Fruit fly (Drosophila melanogaster): ENCODE results near the gene Arts.

Arts gene

DNA sequence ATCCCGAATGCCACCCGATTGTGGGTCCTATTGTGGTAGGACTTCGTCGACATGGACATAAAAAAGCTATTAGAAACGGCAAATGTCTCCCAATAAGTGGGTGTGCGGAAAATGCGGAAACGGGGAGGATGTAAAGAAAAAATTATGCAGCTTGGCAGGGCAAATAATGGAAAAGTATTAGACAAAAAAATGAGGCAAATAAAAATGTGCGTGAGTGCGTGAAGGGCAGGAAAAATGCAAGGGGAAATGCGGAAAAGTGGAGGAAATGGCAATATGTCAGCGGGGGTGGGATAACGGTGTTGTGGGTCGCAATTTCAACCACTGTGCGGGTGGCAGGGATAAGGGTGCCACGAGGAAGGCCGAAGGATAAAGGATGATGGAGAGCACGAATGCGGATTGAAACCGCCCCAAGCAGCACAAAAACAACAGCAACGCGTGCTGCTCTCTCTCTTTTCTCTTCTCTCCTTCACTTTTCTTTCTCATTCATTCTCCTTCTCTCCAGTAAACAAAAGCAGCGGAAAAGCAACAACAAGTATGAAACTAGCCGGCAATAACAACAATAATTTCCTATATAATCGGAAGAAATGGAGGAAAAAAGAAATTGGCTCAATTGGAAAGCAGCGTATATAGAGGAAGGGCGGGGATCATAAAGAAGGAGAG, 42.8 kb downstream of the Arts start (continued):
- TF ChIP-seq pfk (GFP tag; optimal IDR thresholded peaks at IDR 0.05) (no peak), psq (GFP tag; optimal IDR thresholded peaks at IDR 0.05) (no peak), Trl (optimal IDR thresholded peaks at IDR 0.05) (peak; percentile 50 to 56), Trl (GFP tag; optimal IDR thresholded peaks at IDR 0.05) (no peak), CG5953 (GFP tag; IDR thresholded peaks at IDR 0.05) (no peak), CG30403 (GFP tag; optimal IDR thresholded peaks at IDR 0.05) (no peak), ATbp (GFP tag; optimal IDR thresholded peaks at IDR 0.05) (no peak), sqz (GFP tag; optimal IDR thresholded peaks at IDR 0.05) (peak; percentile 66), Dref (GFP tag; IDR thresholded peaks at IDR 0.05) (no peak), CG3163 (GFP tag; optimal IDR thresholded peaks at IDR 0.05) (no peak), CG4707 (GFP tag; optimal IDR thresholded peaks at IDR 0.05) (no peak), CG32767 (GFP tag; IDR thresholded peaks at IDR 0.05) (no peak), Med (GFP tag) (peak; percentile 46), seq (GFP tag; IDR thresholded peaks at IDR 0.05) (peak; percentile 66; the same call in 1 of the 2 replicates), CG18764 (GFP tag; optimal IDR thresholded peaks at IDR 0.05) (no peak), tin (GFP tag; optimal IDR thresholded peaks at IDR 0.05) (no peak), CG16815 (GFP tag; optimal IDR thresholded peaks at IDR 0.05) (no peak), Dll (GFP tag; IDR thresholded peaks at IDR 0.05; ENCODE audit: partially characterized antibody) (0 out of 4 replicates have a peak, but pooled peaks have one; percentile 29), B-H1 (GFP tag; IDR thresholded peaks at IDR 0.05) (no peak), slp2 (GFP tag; optimal IDR thresholded peaks at IDR 0.05) (no peak), nerfin-1 (tag; optimal IDR thresholded peaks at IDR 0.05) (peak; percentile 51), CG5180 (GFP tag; optimal IDR thresholded peaks at IDR 0.05) (no peak), CG4360 (GFP tag; IDR thresholded peaks at IDR 0.05) (peak; percentile 81), CG15479 (GFP tag; optimal IDR thresholded peaks at IDR 0.05) (no peak), Chrac-16 (GFP tag; optimal IDR thresholded peaks at IDR 0.05) (no peak), ab (GFP tag; optimal IDR thresholded peaks at IDR 0.05) (no peak), CG10565 (GFP tag; optimal IDR thresholded peaks at IDR 0.05) (no peak)

DNA sequence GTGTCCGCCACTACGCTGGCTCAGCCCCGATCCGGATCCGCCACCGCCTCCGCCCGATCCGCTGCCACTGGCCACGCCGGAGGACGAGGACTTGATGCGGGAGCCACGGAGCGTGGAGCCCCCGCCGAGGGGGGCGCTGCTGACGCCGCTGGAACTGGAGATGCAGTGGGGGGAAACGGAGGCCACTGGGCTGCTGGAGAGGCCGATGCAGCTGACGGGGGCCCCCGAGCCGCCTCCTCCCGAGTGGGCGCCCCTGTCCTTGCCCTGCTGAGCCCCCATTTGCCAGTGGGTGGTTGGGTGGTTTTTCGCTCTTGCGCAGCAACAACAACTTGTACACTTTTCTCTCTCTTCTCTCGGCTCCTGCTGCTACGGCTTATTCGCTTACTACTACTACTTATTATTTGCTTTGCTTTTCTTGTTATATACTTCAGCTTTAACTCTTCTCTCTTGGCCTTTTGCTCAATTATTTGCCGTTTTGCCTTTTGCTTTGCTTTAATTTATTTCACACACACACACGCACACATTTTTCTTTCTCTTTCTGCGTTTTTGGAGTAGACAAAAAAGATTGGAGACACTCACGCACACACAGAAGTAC, 44.3 kb downstream of the Arts start:
- TF ChIP-seq CG5245 (GFP tag; optimal IDR thresholded peaks at IDR 0.05): no peak
- TF ChIP-seq toy (GFP tag; IDR thresholded peaks at IDR 0.05): no peak
- TF ChIP-seq CG4404 (GFP tag; IDR thresholded peaks at IDR 0.05): no peak
- TF ChIP-seq chinmo (GFP tag; IDR thresholded peaks at IDR 0.05; ENCODE audit: partially characterized antibody): 0 out of 4 replicates have a peak, but pooled peaks have one; percentile 17
- TF ChIP-seq chif (GFP tag; optimal IDR thresholded peaks at IDR 0.05): peak in 1 of 2 experiments; percentile 2
- no peak for TF ChIP-seq CG2678 (tag; optimal IDR thresholded peaks at IDR 0.05)
- TF ChIP-seq Kr (GFP tag; optimal IDR thresholded peaks at IDR 0.05): no peak
- peak in 1 of 2 experiments; percentile 31 for TF ChIP-seq dpn (GFP tag; optimal IDR thresholded peaks at IDR 0.05)
- peak; percentile 60; the same call in 1 of the 3 replicates for TF ChIP-seq CG11456 (GFP tag; IDR thresholded peaks at IDR 0.05)
- TF ChIP-seq CG4282 (GFP tag; optimal IDR thresholded peaks at IDR 0.05): no peak
- no peak for TF ChIP-seq Pdp1 (GFP tag; optimal IDR thresholded peaks at IDR 0.05)
- 0 out of 3 replicates have a peak, but pooled peaks have one; percentile 11 for TF ChIP-seq CG2889 (GFP tag; IDR thresholded peaks at IDR 0.05)
- 0 out of 2 replicates have a peak, but pooled peaks have one; percentile 26 for TF ChIP-seq lmd (GFP tag; IDR thresholded peaks at IDR 0.05)
- TF ChIP-seq Hand (GFP tag; optimal IDR thresholded peaks at IDR 0.05): no peak
- no peak for TF ChIP-seq dimm (GFP tag; IDR thresholded peaks at IDR 0.05)
- TF ChIP-seq bcd (GFP tag; optimal IDR thresholded peaks at IDR 0.05): no peak
- peak; percentile 89 for TF ChIP-seq Hr39 (optimal IDR thresholded peaks at IDR 0.05)
- TF ChIP-seq CG2202 (tag; optimal IDR thresholded peaks at IDR 0.05): no peak
- 0 out of 2 replicates have a peak, but pooled peaks have one; percentile 19 for TF ChIP-seq nerfin-2 (GFP tag; IDR thresholded peaks at IDR 0.05; ENCODE audit: partially characterized antibody)
- TF ChIP-seq CG14441 (GFP tag; IDR thresholded peaks at IDR 0.05): peak; percentile 34; the same call in 1 of the 2 replicates
- no peak for TF ChIP-seq al (GFP tag; IDR thresholded peaks at IDR 0.05)
- no peak for TF ChIP-seq Dip2 (GFP tag; IDR thresholded peaks at IDR 0.05)
- no peak for TF ChIP-seq CG3065 (GFP tag; optimal IDR thresholded peaks at IDR 0.05)
- TF ChIP-seq Atf-2 (GFP tag; optimal IDR thresholded peaks at IDR 0.05): no peak

Measured in whole organism, embryonic.